Worm (Caenorhabditis elegans) whole organism, L1 larva: ENCODE results near the gene R151.1.

Experiments
- lin-13 ChIP-seq: fragments of 150-350 bp; optimal IDR thresholded peaks from 2 replicates; lab custom pipeline; 2014; ENCODE audit warnings: missing biosample characterization, missing genetic modification reagents, missing genetic modification characterization
- nhr-19 ChIP-seq: fragments of 200-800 bp; sonication (Bioruptor generic); conservative IDR thresholded peaks from 2 replicates; pipeline ENCODE4 v1.3.6; 2022; ENCODE audit warnings: missing genetic modification characterization, missing compliant biosample characterization
- nhr-237 ChIP-seq: fragments of 150-350 bp; optimal IDR thresholded peaks from 2 replicates; lab custom pipeline; 2014; ENCODE audit warnings: missing biosample characterization, missing genetic modification characterization
- nhr-84 ChIP-seq: sonication (generic microtip); optimal IDR thresholded peaks from 2 replicates; lab custom pipeline; 2017; ENCODE audit warnings: missing biosample characterization, missing genetic modification characterization
- pqm-1 ChIP-seq: sonication (generic microtip); optimal IDR thresholded peaks from 3 replicates; lab custom pipeline; 2017; ENCODE audit warnings: missing biosample characterization, missing genetic modification characterization

DNA sequence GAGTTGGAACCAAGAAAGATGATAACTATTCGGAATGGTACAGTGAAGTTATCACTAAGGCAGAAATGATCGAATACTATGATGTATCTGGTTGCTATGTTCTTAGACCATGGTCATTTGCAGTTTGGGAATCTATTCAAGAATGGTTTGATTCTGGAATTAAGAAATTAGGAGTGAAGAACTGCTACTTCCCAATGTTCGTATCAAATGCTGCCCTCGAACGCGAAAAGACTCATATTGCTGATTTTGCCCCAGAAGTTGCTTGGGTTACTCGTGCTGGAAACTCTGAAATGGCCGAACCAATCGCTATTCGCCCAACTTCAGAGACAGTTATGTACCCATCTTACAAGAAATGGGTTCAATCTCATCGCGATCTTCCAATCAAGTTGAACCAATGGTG lies 23.1 kb downstream of the R151.1 start:
- TF ChIP-seq nhr-84 (no peak), lin-13 (GFP tag; lab: Kevin White, UChicago) (no peak), nhr-19 (GFP tag; lab: Robert Waterston, UW) (no peak), nhr-237 (tag; lab: Kevin White, UChicago) (no peak), pqm-1 (tag; lab: Kevin White, UChicago) (no peak)
